Fruit fly (Drosophila melanogaster): ENCODE measurements around the gene CG4678.
A peak's percentile ranks its signal among the peaks of the same experiment; 100 is the strongest.

The CG4678 gene

DNA sequence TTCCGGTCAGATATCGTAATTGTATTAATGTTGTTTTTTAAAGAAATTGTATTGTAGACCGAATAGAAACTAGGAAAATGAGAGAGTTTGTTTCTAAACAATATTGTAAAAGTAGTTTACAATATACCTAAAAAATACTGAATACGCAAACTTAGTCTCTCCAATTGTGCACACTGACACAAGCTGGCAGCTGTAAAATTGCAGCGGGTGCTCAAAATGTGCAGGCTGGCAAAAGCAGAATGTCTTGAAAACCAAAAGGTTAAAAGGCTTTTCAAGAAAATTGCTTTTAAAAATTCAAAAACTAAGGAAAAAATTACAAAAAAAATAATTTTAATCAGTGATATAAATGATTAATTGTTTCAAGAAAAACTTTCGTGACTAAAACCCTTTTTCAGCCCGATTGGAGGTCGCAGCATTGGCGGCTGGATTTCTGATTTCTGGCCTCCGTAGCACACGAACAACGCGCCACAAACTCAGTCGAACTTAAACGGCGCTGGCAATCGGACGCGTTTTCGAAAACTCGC is at the start of gene CG4678 (continued):
- no peak for TF ChIP-seq CG1529 (GFP tag; optimal IDR thresholded peaks at IDR 0.05)
- peak; percentile 1 for TF ChIP-seq mam (GFP tag; optimal IDR thresholded peaks at IDR 0.05)
- no peak for TF ChIP-seq CG9876 (GFP tag; optimal IDR thresholded peaks at IDR 0.05)
- TF ChIP-seq Doc2 (GFP tag; IDR thresholded peaks at IDR 0.05) = no peak
- peak; percentile 93 for TF ChIP-seq Ets65A (GFP tag)
- no peak for TF ChIP-seq inv (GFP tag; IDR thresholded peaks at IDR 0.05; ENCODE audit: partially characterized antibody)
- TF ChIP-seq CG8281 (tag; optimal IDR thresholded peaks at IDR 0.05) = no peak
- TF ChIP-seq CG9932 (GFP tag; IDR thresholded peaks at IDR 0.05) = 0 out of 2 replicates have a peak, but pooled peaks have one; percentile 12
- peak; percentile 90 for TF ChIP-seq stwl (tag; optimal IDR thresholded peaks at IDR 0.05)
- TF ChIP-seq CG9797 (GFP tag; optimal IDR thresholded peaks at IDR 0.05) = peak; percentile 22
- peak; percentile 99 for TF ChIP-seq CG18011 (GFP tag; optimal IDR thresholded peaks at IDR 0.05)
- TF ChIP-seq Nf-YC (tag; optimal IDR thresholded peaks at IDR 0.05) = no peak
- TF ChIP-seq odd (GFP tag; optimal IDR thresholded peaks at IDR 0.05) = no peak
- no peak for TF ChIP-seq CG13775 (GFP tag; optimal IDR thresholded peaks at IDR 0.05)
- TF ChIP-seq sens (GFP tag) = peak; percentile 73
- no peak for TF ChIP-seq tll (GFP tag; optimal IDR thresholded peaks at IDR 0.05)
- TF ChIP-seq Jarid2 (GFP tag; optimal IDR thresholded peaks at IDR 0.05) = peak; percentile 29
- peak; percentile 52 for TF ChIP-seq Ets97D (GFP tag; optimal IDR thresholded peaks at IDR 0.05)
- no peak for TF ChIP-seq unc-4 (GFP tag; IDR thresholded peaks at IDR 0.05; ENCODE audit: partially characterized antibody)
- TF ChIP-seq CG12659 (GFP tag; optimal IDR thresholded peaks at IDR 0.05) = peak; percentile 36
- no peak for TF ChIP-seq H2.0 (GFP tag; IDR thresholded peaks at IDR 0.05)
- no peak for TF ChIP-seq Hr3 (GFP tag; optimal IDR thresholded peaks at IDR 0.05)
- peak; percentile 52 for TF ChIP-seq Myb (GFP tag; optimal IDR thresholded peaks at IDR 0.05)
- no peak for TF ChIP-seq CG13296 (GFP tag; optimal IDR thresholded peaks at IDR 0.05)
- no peak for TF ChIP-seq Dll (GFP tag; IDR thresholded peaks at IDR 0.05; ENCODE audit: partially characterized antibody)
- TF ChIP-seq gro (GFP tag; optimal IDR thresholded peaks at IDR 0.05) = no peak
- peak; percentile 31; the same call in 1 of the 2 replicates for TF ChIP-seq ssp (GFP tag; IDR thresholded peaks at IDR 0.05)

DNA sequence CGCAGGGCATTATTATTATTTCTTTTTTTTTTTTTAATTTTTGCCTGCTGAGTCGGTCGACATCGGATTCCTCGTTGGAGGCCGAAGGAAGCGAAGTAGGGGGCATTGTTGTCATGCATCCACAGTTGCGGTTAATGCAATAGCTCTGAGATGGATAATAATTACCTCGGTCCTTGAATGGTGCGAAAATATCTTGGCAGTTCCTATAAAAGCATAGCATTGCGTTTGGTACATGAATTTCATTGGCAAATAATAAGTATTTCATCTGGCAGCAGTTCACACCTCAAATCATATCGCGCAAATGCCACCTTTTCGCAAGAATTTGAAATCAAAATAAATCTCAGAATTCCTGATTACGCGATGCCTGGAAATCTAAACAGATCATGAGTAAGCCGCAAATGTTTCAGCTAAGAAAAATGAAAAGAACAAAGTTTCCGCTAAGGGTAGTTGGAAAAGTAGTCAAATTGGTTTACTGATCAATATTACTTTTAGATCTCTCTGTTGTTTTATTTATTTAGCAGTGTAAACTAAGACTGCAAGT is 48.8 kb upstream of the CG4678 start:
- TF ChIP-seq chinmo (GFP tag; IDR thresholded peaks at IDR 0.05; ENCODE audit: partially characterized antibody) = no peak
- no peak for TF ChIP-seq nmo (GFP tag; optimal IDR thresholded peaks at IDR 0.05)

DNA sequence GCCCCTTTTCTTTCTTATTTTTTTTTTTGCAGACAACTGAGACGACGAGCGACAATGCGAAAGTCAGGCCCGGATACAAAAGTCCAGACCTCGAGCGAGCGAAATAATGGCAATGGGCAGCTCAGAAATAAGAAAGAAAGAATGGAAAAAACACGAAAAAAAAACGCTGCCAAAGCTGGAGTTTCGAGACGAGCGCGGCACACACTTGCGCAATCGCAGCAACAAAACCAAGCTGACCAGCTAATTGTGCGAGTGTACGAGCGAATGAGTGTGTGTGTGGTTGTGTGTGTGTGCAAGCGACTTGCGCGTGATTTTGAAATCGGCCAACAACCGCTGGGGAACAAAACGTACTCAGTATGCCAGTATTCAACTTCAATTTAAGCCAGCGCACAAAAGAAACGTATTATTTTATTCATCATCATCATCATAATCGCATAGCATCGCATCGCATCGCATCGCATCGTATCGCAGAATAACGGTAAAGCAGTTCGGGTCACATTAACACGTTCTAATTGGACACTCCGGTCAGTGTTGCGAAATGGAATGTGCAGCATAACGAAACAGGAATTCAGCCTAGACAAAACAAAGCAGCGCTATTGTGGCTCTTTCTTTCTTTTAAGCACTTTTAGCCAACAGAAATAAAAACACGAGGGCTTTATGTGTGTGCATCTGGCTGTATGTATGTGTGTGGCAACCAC is 48.0 kb upstream of the CG4678 start:
- TF ChIP-seq Drgx (GFP tag; IDR thresholded peaks at IDR 0.05) = peak; percentile 15; the same call in 1 of the 2 replicates
- TF ChIP-seq Pdp1 (GFP tag; optimal IDR thresholded peaks at IDR 0.05) = peak in 1 of 2 experiments; percentile 62
- TF ChIP-seq CG18619 (GFP tag; optimal IDR thresholded peaks at IDR 0.05) = no peak
- peak in 1 of 2 experiments; percentile 15 for TF ChIP-seq bsh (GFP tag; optimal IDR thresholded peaks at IDR 0.05)
- peak in 1 of 2 experiments; percentile 79 for TF ChIP-seq insv (GFP tag; optimal IDR thresholded peaks at IDR 0.05)
- TF ChIP-seq stwl (tag; optimal IDR thresholded peaks at IDR 0.05) = peak; percentile 91
- peak; percentile 58 for TF ChIP-seq CG8290 (GFP tag; optimal IDR thresholded peaks at IDR 0.05)
- no peak for TF ChIP-seq CG8290 (tag; optimal IDR thresholded peaks at IDR 0.05)
- TF ChIP-seq ewg (GFP tag; optimal IDR thresholded peaks at IDR 0.05) = peak; percentile 6
- TF ChIP-seq CG7372 (GFP tag; IDR thresholded peaks at IDR 0.05) = no peak
- peak; percentile 2 for TF ChIP-seq Vsx1 (GFP tag; optimal IDR thresholded peaks at IDR 0.05)
- TF ChIP-seq Med (GFP tag) = peak; percentile 22
- TF ChIP-seq D (optimal IDR thresholded peaks at IDR 0.05) = peak; percentile 2
- no peak for TF ChIP-seq D (GFP tag; optimal IDR thresholded peaks at IDR 0.05)
- peak; percentile 25 for TF ChIP-seq Elba2 (GFP tag; optimal IDR thresholded peaks at IDR 0.05)
- TF ChIP-seq pb (GFP tag; optimal IDR thresholded peaks at IDR 0.05) = no peak
- TF ChIP-seq corto (GFP tag; optimal IDR thresholded peaks at IDR 0.05) = peak; percentile 7
